Worm (Caenorhabditis elegans) whole organism, L3 larva: Measurements from ENCODE around the gene Y42H9B.3.

Experiments used
- lin-15B ChIP-seq: fragments of 150-350 bp; optimal IDR thresholded peaks from 2 replicates; lab custom pipeline; 2014; ENCODE audit warnings: missing biosample characterization, missing genetic modification characterization
- lin-39 ChIP-seq: fragments of 150-350 bp; optimal IDR thresholded peaks from 2 replicates; lab custom pipeline; 2018; ENCODE audit warnings: missing biosample characterization, missing genetic modification reagents, missing genetic modification characterization
- nhr-11 ChIP-seq: fragments of 150-350 bp; optimal IDR thresholded peaks from 2 replicates; lab custom pipeline; 2014; ENCODE audit warnings: missing biosample characterization, missing genetic modification characterization
- nhr-28 ChIP-seq: fragments of 150-350 bp; optimal IDR thresholded peaks from 2 replicates; lab custom pipeline; 2014; ENCODE audit warnings: missing biosample characterization, missing genetic modification characterization
- nhr-76 ChIP-seq: fragments of 150-350 bp; sonication (generic microtip); optimal IDR thresholded peaks from 5 replicates; lab custom pipeline; 2014; ENCODE audit warnings: missing biosample characterization, missing genetic modification characterization
- nhr-77 ChIP-seq: fragments of 150-350 bp; optimal IDR thresholded peaks from 2 replicates; lab custom pipeline; 2014; ENCODE audit warnings: missing biosample characterization, missing genetic modification characterization
- pqm-1 ChIP-seq: fragments of 150-350 bp; optimal IDR thresholded peaks from 2 replicates; lab custom pipeline; 2017; ENCODE audit warnings: missing biosample characterization, missing genetic modification characterization, inconsistent platforms
- sea-2 ChIP-seq: fragments of 150-350 bp; sonication (generic microtip); optimal IDR thresholded peaks from 4 replicates; lab custom pipeline; 2014; ENCODE audit warnings: missing biosample characterization, missing genetic modification reagents, missing genetic modification characterization
- skn-1 ChIP-seq: fragments of 150-350 bp; optimal IDR thresholded peaks from 2 replicates; lab custom pipeline; 2014; ENCODE audit warnings: missing biosample characterization, missing genetic modification characterization
- tbx-2 ChIP-seq: sonication (generic microtip); optimal IDR thresholded peaks from 2 replicates; lab custom pipeline; 2016; ENCODE audit warnings: mild to moderate bottlenecking, missing genetic modification characterization, missing compliant biosample characterization

DNA sequence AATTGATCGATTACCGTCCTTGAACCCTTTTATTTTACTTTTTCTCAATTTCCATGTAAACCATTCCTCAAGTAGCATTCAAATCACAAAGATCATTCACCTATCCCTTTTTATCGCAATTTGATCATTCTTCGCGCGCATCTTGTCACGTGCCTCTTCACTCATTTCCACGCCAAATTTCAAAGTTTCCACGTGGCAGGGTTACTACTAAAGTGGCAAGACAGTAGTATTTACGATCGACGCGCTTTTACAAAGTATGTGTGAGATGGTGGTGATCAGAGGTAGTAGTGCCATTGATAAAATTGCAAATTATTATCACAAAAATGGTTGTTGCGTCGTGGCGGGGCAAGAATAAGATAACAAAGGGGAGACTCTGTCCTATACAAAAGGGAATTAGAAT lies 16.1 kb upstream of the Y42H9B.3 start:
- no peak for TF ChIP-seq nhr-11 (tag; lab: Kevin White, UChicago)
- no peak for TF ChIP-seq skn-1
- no peak for TF ChIP-seq nhr-28 (tag; lab: Kevin White, UChicago)
- no peak for TF ChIP-seq nhr-77 (tag; lab: Kevin White, UChicago)
- peak; percentile 64 for TF ChIP-seq pqm-1
- no peak for TF ChIP-seq lin-15B (tag; lab: Kevin White, UChicago)
- TF ChIP-seq sea-2 (GFP tag; lab: Kevin White, UChicago), result no peak
- TF ChIP-seq tbx-2 (tag; lab: Kevin White, UChicago), result no peak
- no peak for TF ChIP-seq nhr-76 (tag; lab: Kevin White, UChicago)
- TF ChIP-seq lin-39 (tag; lab: Kevin White, UChicago), result no peak
